Worm (Caenorhabditis elegans): ENCODE results near the gene C10A4.7.

- no peak for TF ChIP-seq sox-2 (GFP tag; IDR thresholded peaks at IDR 0.05)
- TF ChIP-seq ceh-45 (GFP tag; IDR thresholded peaks at IDR 0.05): no peak
These were observed 17.9 kb upstream of the C10A4.7 start, which contains the start of gene clc-5 for ce11 chrX:7433269-7433668.
